Worm (Caenorhabditis elegans): ENCODE results near the gene dnj-20.
A peak's percentile ranks its signal among the peaks of the same experiment; 100 is the strongest.

The dnj-20 gene

DNA sequence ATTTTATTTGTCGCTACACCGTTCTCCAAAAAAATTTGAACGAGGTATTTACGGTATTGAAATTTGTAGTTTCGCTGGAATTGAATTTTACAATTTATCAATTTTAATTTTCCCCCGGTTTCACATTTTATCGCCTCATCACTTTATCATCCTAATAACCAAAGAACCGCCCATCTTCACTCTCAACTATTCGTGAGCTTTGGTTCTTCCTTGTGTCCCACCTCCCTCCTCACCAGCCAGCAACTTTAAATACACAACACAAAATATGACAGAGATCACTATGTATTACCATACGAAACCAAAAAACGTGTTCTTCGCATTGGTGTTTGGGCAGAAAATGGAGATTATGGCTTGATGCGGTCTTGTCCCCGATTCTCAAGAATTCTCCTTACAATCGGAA is 19.9 kb downstream of the dnj-20 start (continued):
- TF ChIP-seq dsc-1 (tag; optimal IDR thresholded peaks at IDR 0.05) (no peak), mep-1 (tag; optimal IDR thresholded peaks at IDR 0.05) (no peak), lin-15B (tag; optimal IDR thresholded peaks at IDR 0.05) (no peak), grh-1 (GFP tag; IDR thresholded peaks at IDR 0.05) (no peak), hpl-2 (GFP tag; optimal IDR thresholded peaks at IDR 0.05) (no peak), sptf-1 (tag; optimal IDR thresholded peaks at IDR 0.05) (no peak), xbp-1 (tag; optimal IDR thresholded peaks at IDR 0.05) (no peak), pag-3 (tag; optimal IDR thresholded peaks at IDR 0.05; ENCODE audit: borderline replicate concordance, insufficient read depth) (no peak), nhr-19 (GFP tag; conservative IDR thresholded peaks at IDR 0.05) (peak; percentile 71), ceh-82 (tag; optimal IDR thresholded peaks at IDR 0.05) (no peak), unc-30 (tag; optimal IDR thresholded peaks at IDR 0.05) (no peak), ztf-4 (tag; optimal IDR thresholded peaks at IDR 0.05) (no peak), nhr-90 (tag; optimal IDR thresholded peaks at IDR 0.05; ENCODE audit: poor library complexity) (no peak), blmp-1 (tag; optimal IDR thresholded peaks at IDR 0.05) (peak; percentile 44)

DNA sequence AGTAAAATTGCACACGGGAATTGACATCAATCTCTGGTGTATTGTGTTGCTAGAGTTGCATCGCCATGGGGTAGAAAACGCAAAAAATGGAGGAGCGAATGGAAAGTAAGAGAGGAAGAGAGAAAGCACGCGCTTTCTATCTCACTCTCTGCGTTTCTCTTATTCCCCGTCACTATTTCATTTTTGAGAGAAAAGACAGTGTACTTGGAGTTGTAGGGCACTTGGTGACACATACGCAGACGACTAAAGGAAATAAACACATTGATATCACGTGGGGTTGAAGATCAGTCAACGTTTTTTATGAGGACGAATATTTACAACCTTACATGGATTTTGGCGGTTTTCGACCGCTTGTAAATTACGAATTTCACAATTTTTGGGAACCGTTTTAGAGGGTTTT is 20.6 kb downstream of the dnj-20 start:
- TF ChIP-seq unc-86 (tag; optimal IDR thresholded peaks at IDR 0.05) (peak; percentile 76), ama-1 (optimal IDR thresholded peaks at IDR 0.05) (peak; percentile 75), nhr-12 (tag; optimal IDR thresholded peaks at IDR 0.05) (no peak), rnt-1 (tag; optimal IDR thresholded peaks at IDR 0.05) (peak; percentile 95), mep-1 (tag; optimal IDR thresholded peaks at IDR 0.05) (peak; percentile 98), sptf-1 (tag; optimal IDR thresholded peaks at IDR 0.05) (no peak), grh-1 (GFP tag; IDR thresholded peaks at IDR 0.05) (peak; percentile 85), snu-23 (GFP tag; optimal IDR thresholded peaks at IDR 0.05) (peak; percentile 99), mab-9 (GFP tag; IDR thresholded peaks at IDR 0.05) (peak; percentile 71), unc-98 (GFP tag; IDR thresholded peaks at IDR 0.05) (0 out of 2 replicates have a peak, but pooled peaks have one; percentile 43), lin-35 (GFP tag; optimal IDR thresholded peaks at IDR 0.05) (peak; percentile 81 to 91), xbp-1 (tag; optimal IDR thresholded peaks at IDR 0.05) (peak; percentile 96), lin-13 (GFP tag; optimal IDR thresholded peaks at IDR 0.05) (peak; percentile 92), ces-1 (GFP tag; optimal IDR thresholded peaks at IDR 0.05) (no peak), hpl-2 (GFP tag; optimal IDR thresholded peaks at IDR 0.05) (peak; percentile 71), C04F5.9 (tag; optimal IDR thresholded peaks at IDR 0.05) (peak; percentile 73), ceh-63 (GFP tag; optimal IDR thresholded peaks at IDR 0.05) (peak; percentile 29), C16A3.4 (tag; optimal IDR thresholded peaks at IDR 0.05) (peak; percentile 97), nhr-20 (tag; optimal IDR thresholded peaks at IDR 0.05) (peak; percentile 100), skn-1 (tag; optimal IDR thresholded peaks at IDR 0.05) (peak; percentile 94), lsy-2 (tag; optimal IDR thresholded peaks at IDR 0.05) (peak; percentile 90 to 96), lin-39 (tag; optimal IDR thresholded peaks at IDR 0.05) (peak; percentile 81), elt-3 (tag; optimal IDR thresholded peaks at IDR 0.05) (peak in 5 of 6 experiments; percentile 40 to 99 (median 95)), ceh-8 (GFP tag; optimal IDR thresholded peaks at IDR 0.05) (peak; percentile 41), ceh-82 (tag; optimal IDR thresholded peaks at IDR 0.05) (peak; percentile 68 to 91 (median 88)), ets-5 (GFP tag; IDR thresholded peaks at IDR 0.05) (no peak), lin-14 (GFP tag; optimal IDR thresholded peaks at IDR 0.05) (peak; percentile 99), elt-2 (tag; optimal IDR thresholded peaks at IDR 0.05) (peak; percentile 84), unc-62 (GFP tag; optimal IDR thresholded peaks at IDR 0.05) (no peak), nhr-77 (tag; optimal IDR thresholded peaks at IDR 0.05) (peak; percentile 88), nhr-19 (GFP tag; conservative IDR thresholded peaks at IDR 0.05) (peak; percentile 99), pax-3 (tag; optimal IDR thresholded peaks at IDR 0.05) (peak; percentile 85), dpl-1 (GFP tag; optimal IDR thresholded peaks at IDR 0.05) (peak; percentile 71 to 79 (median 75)), mdl-1 (tag; optimal IDR thresholded peaks at IDR 0.05) (peak; percentile 95 to 100), alr-1 (tag; optimal IDR thresholded peaks at IDR 0.05; ENCODE audit: borderline replicate concordance) (no peak), vab-15 (tag; optimal IDR thresholded peaks at IDR 0.05) (peak; percentile 40), fkh-8 (tag; optimal IDR thresholded peaks at IDR 0.05) (peak; percentile 95), ztf-11 (tag; optimal IDR thresholded peaks at IDR 0.05) (no peak), aly-2 (tag; optimal IDR thresholded peaks at IDR 0.05) (no peak), blmp-1 (tag; optimal IDR thresholded peaks at IDR 0.05) (peak; percentile 99), mef-2 (tag; optimal IDR thresholded peaks at IDR 0.05) (peak; percentile 74), ceh-88 (GFP tag; IDR thresholded peaks at IDR 0.05) (peak; percentile 79), nhr-84 (tag; optimal IDR thresholded peaks at IDR 0.05) (no peak), Y116A8C.19 (tag; optimal IDR thresholded peaks at IDR 0.05; ENCODE audit: borderline replicate concordance) (no peak)

Measured in whole organism, L1 larva.